Fruit fly (Drosophila melanogaster) whole organism, embryonic: Measurements from ENCODE around the gene mei-218.

ENCODE experiments used
- Asciz ChIP-seq: fragments of 200-800 bp; sonication (Bioruptor generic); optimal IDR thresholded peaks from 2 replicates; lab custom pipeline; 2017; ENCODE audit warnings: missing biosample characterization, mild to moderate bottlenecking, missing genetic modification characterization, missing genetic modification reagents
- CG10147 ChIP-seq: fragments of 200-800 bp; sonication (Bioruptor generic); optimal IDR thresholded peaks from 2 replicates; lab custom pipeline; 2019; ENCODE audit warnings: missing biosample characterization, mild to moderate bottlenecking, missing genetic modification characterization, moderate library complexity
- CG13894 ChIP-seq: fragments of 200-800 bp; sonication (Bioruptor generic); optimal IDR thresholded peaks from 3 replicates; lab custom pipeline; 2018; ENCODE audit warnings: missing biosample characterization, mild to moderate bottlenecking, missing genetic modification characterization, moderate library complexity
- CG15601 ChIP-seq: fragments of 200-800 bp; sonication (Bioruptor generic); optimal IDR thresholded peaks from 3 replicates; lab custom pipeline; 2019; ENCODE audit warnings: missing biosample characterization, mild to moderate bottlenecking, missing genetic modification characterization, moderate library complexity
- CG1603 ChIP-seq: fragments of 200-800 bp; sonication (Bioruptor generic); optimal IDR thresholded peaks from 2 replicates; lab custom pipeline; 2019; ENCODE audit warnings: missing biosample characterization, mild to moderate bottlenecking, missing genetic modification characterization, moderate library complexity
- CG17359 ChIP-seq: fragments of 200-800 bp; sonication (Bioruptor generic); optimal IDR thresholded peaks from 3 replicates; lab custom pipeline; 2018; ENCODE audit warnings: missing biosample characterization, mild to moderate bottlenecking, missing genetic modification characterization, moderate library complexity
- CG1792 ChIP-seq: fragments of 200-800 bp; sonication (Bioruptor generic); optimal IDR thresholded peaks from 2 replicates; lab custom pipeline; 2016; ENCODE audit warnings: missing biosample characterization, missing genetic modification characterization
- CG2120 ChIP-seq: fragments of 200-800 bp; sonication (Bioruptor generic); optimal IDR thresholded peaks from 3 replicates; lab custom pipeline; 2016; ENCODE audit warnings: missing biosample characterization, missing genetic modification characterization
- CG2129 ChIP-seq: fragments of 200-800 bp; sonication (Bioruptor generic); IDR thresholded peaks from 2 replicates; pipeline ENCODE4 v1.3.6; 2022; ENCODE audit warnings: missing biosample characterization, missing genetic modification characterization; ENCODE audit not compliant: partially characterized antibody
- CG31365 ChIP-seq: fragments of 200-800 bp; sonication (Bioruptor generic); optimal IDR thresholded peaks from 2 replicates; lab custom pipeline; 2018; ENCODE audit warnings: missing biosample characterization, mild to moderate bottlenecking, missing genetic modification characterization
- CG32767 ChIP-seq: fragments of 200-800 bp; sonication (Bioruptor generic); IDR thresholded peaks from 2 replicates; pipeline ENCODE4 v1.3.6; 2022; ENCODE audit warnings: missing biosample characterization, missing genetic modification characterization
- CG33557 ChIP-seq: fragments of 200-800 bp; sonication (Bioruptor generic); optimal IDR thresholded peaks from 2 replicates; lab custom pipeline; 2019; ENCODE audit warnings: missing biosample characterization, mild to moderate bottlenecking, missing genetic modification characterization, moderate library complexity
- CG34224 ChIP-seq: fragments of 200-800 bp; sonication (Bioruptor generic); IDR thresholded peaks from 3 replicates; pipeline ENCODE4 v1.3.6; 2022; ENCODE audit warnings: missing biosample characterization, missing genetic modification characterization; ENCODE audit not compliant: partially characterized antibody
- CG4730 ChIP-seq: fragments of 200-800 bp; sonication (Bioruptor generic); IDR thresholded peaks from 2 replicates; pipeline ENCODE4 v1.3.6; 2022; ENCODE audit warnings: missing biosample characterization, missing genetic modification characterization
- CG6175 ChIP-seq: fragments of 200-800 bp; sonication (Bioruptor generic); IDR thresholded peaks from 3 replicates; pipeline ENCODE4 v1.3.6; 2022; ENCODE audit warnings: missing biosample characterization, missing genetic modification characterization
- CG6765 ChIP-seq: fragments of 200-800 bp; sonication (Bioruptor generic); optimal IDR thresholded peaks from 3 replicates; lab custom pipeline; 2017; ENCODE audit warnings: missing biosample characterization, mild to moderate bottlenecking, missing genetic modification characterization
- CG9932 ChIP-seq: fragments of 200-800 bp; sonication (Bioruptor generic); IDR thresholded peaks from 2 replicates; pipeline ENCODE4 v1.3.6; 2022; ENCODE audit warnings: missing biosample characterization, missing genetic modification characterization
- CoRest ChIP-seq: fragments of 200-800 bp; sonication (Bioruptor generic); optimal IDR thresholded peaks from 3 replicates; lab custom pipeline; 2018; ENCODE audit warnings: missing biosample characterization, mild to moderate bottlenecking, missing genetic modification characterization, moderate library complexity
- Deaf1 ChIP-seq: fragments of 200-800 bp; optimal IDR thresholded peaks from 3 replicates; lab custom pipeline; 2019; ENCODE audit warnings: missing biosample characterization, mild to moderate bottlenecking, missing genetic modification characterization, moderate library complexity
- Dip3 ChIP-seq: fragments of 200-800 bp; sonication (Bioruptor generic); optimal IDR thresholded peaks from 3 replicates; lab custom pipeline; 2016; ENCODE audit warnings: missing biosample characterization, missing genetic modification characterization
- Dref ChIP-seq: fragments of 200-800 bp; sonication (Bioruptor generic); IDR thresholded peaks from 2 replicates; pipeline ENCODE4 v1.3.6; 2022; ENCODE audit warnings: missing biosample characterization, missing genetic modification characterization
- Ets97D ChIP-seq: fragments of 200-800 bp; sonication (Bioruptor generic); optimal IDR thresholded peaks from 3 replicates; lab custom pipeline; 2016; ENCODE audit warnings: missing biosample characterization, missing genetic modification characterization
- Gsc ChIP-seq: fragments of 200-800 bp; sonication (Bioruptor generic); IDR thresholded peaks from 2 replicates; pipeline ENCODE4 v1.3.6; 2022; ENCODE audit warnings: missing biosample characterization, missing genetic modification characterization
- MBD-R2 ChIP-seq: fragments of 200-800 bp; sonication (Bioruptor generic); IDR thresholded peaks from 2 replicates; pipeline ENCODE4 v1.3.6; 2022; ENCODE audit warnings: missing biosample characterization, missing genetic modification characterization
- Max ChIP-seq: fragments of 200-800 bp; sonication (Bioruptor generic); optimal IDR thresholded peaks from 2 replicates; lab custom pipeline; 2016; ENCODE audit warnings: missing biosample characterization, mild to moderate bottlenecking, missing genetic modification characterization
- Opbp ChIP-seq: fragments of 200-800 bp; sonication (Bioruptor generic); IDR thresholded peaks from 3 replicates; pipeline ENCODE4 v1.3.6; 2022; ENCODE audit warnings: missing biosample characterization, missing genetic modification characterization; ENCODE audit not compliant: partially characterized antibody
- Sox100B ChIP-seq: fragments of 200-800 bp; sonication (Bioruptor generic); optimal IDR thresholded peaks from 3 replicates; lab custom pipeline; 2018; ENCODE audit warnings: missing biosample characterization, mild to moderate bottlenecking, missing genetic modification characterization
- Ssrp ChIP-seq: fragments of 200-800 bp; sonication (Bioruptor generic); optimal IDR thresholded peaks from 2 replicates; lab custom pipeline; 2018; ENCODE audit warnings: missing biosample characterization, mild to moderate bottlenecking, missing genetic modification characterization, moderate library complexity
- TFAM ChIP-seq: fragments of 200-800 bp; sonication (Bioruptor generic); optimal IDR thresholded peaks from 2 replicates; lab custom pipeline; 2017; ENCODE audit warnings: missing biosample characterization, missing genetic modification characterization, inconsistent platforms
- Tbp ChIP-seq: fragments of >200 bp; optimal IDR thresholded peaks from 2 replicates; lab custom pipeline; 2018; ENCODE audit warnings: missing biosample characterization, missing genetic modification characterization
- az2 ChIP-seq: fragments of 200-800 bp; sonication (Bioruptor generic); optimal IDR thresholded peaks from 3 replicates; lab custom pipeline; 2016; ENCODE audit warnings: missing biosample characterization, missing genetic modification characterization
- bbx ChIP-seq: fragments of 200-800 bp; sonication (Bioruptor generic); IDR thresholded peaks from 2 replicates; pipeline ENCODE4 v1.3.6; 2022; ENCODE audit warnings: missing biosample characterization, missing genetic modification characterization; ENCODE audit not compliant: partially characterized antibody
- dmrt11E ChIP-seq: fragments of 200-800 bp; sonication (Bioruptor generic); optimal IDR thresholded peaks from 3 replicates; lab custom pipeline; 2018; ENCODE audit warnings: missing biosample characterization, mild to moderate bottlenecking, missing genetic modification characterization, moderate library complexity
- fru ChIP-seq: fragments of >200 bp; optimal IDR thresholded peaks from 2 replicates; lab custom pipeline; 2017
- grn ChIP-seq: fragments of 200-800 bp; sonication (Bioruptor generic); optimal IDR thresholded peaks from 3 replicates; lab custom pipeline; 2017; ENCODE audit warnings: missing biosample characterization, missing genetic modification characterization
- hkb ChIP-seq, 2 experiments: fragments of 200-800 bp in 1 of 2; fragments of >200 bp in 1 of 2; sonication (Bioruptor generic) in 1 of 2; IDR thresholded peaks in 1 of 2; optimal IDR thresholded peaks in 1 of 2; 2 replicates each; pipeline versions ENCODE4 v1.3.6 to Lab custom; 2017 to 2022; ENCODE audit warnings: missing biosample characterization in 1 of 2, missing genetic modification characterization in 1 of 2
- jumu ChIP-seq: fragments of 200-800 bp; sonication (Bioruptor generic); optimal IDR thresholded peaks from 3 replicates; lab custom pipeline; 2016; ENCODE audit warnings: missing biosample characterization, missing genetic modification characterization
- lov ChIP-seq, 2 experiments: fragments of 200-800 bp in 1 of 2; fragments of >200 bp in 1 of 2; sonication (Bioruptor generic) in 1 of 2; IDR thresholded peaks in 1 of 2; optimal IDR thresholded peaks in 1 of 2; 2 replicates in 1 of 2; 3 replicates in 1 of 2; pipeline versions ENCODE4 v1.3.6 to Lab custom; 2017 to 2022; ENCODE audit warnings: missing biosample characterization in 1 of 2, missing genetic modification characterization in 1 of 2
- nom ChIP-seq: fragments of 200-800 bp; sonication (Bioruptor generic); optimal IDR thresholded peaks from 2 replicates; lab custom pipeline; 2017; ENCODE audit warnings: missing biosample characterization, missing genetic modification characterization, mild to moderate bottlenecking, moderate library complexity, missing genetic modification reagents
- pan ChIP-seq, 4 experiments: fragments of >200 bp in 3 of 4; fragments of 200-800 bp in 1 of 4; sonication (Bioruptor generic) in 1 of 4; optimal IDR thresholded peaks in 3 of 4; IDR thresholded peaks in 1 of 4; 2 replicates each; pipeline versions ENCODE4 v1.3.6 to Lab custom; 2017 to 2022; ENCODE audit warnings: missing biosample characterization in 2 of 4, missing genetic modification characterization in 2 of 4, mixed read lengths in 1 of 4
- phol ChIP-seq: fragments of 200-800 bp; sonication (Bioruptor generic); optimal IDR thresholded peaks from 3 replicates; lab custom pipeline; 2018; ENCODE audit warnings: missing biosample characterization, mild to moderate bottlenecking, missing genetic modification characterization, moderate library complexity
- pita ChIP-seq: fragments of 200-800 bp; sonication (Bioruptor generic); optimal IDR thresholded peaks from 2 replicates; lab custom pipeline; 2017; ENCODE audit warnings: missing biosample characterization, mild to moderate bottlenecking, missing genetic modification characterization
- sd ChIP-seq: fragments of 200-800 bp; sonication (Bioruptor generic); optimal IDR thresholded peaks from 3 replicates; lab custom pipeline; 2018; ENCODE audit warnings: missing biosample characterization, mild to moderate bottlenecking, missing genetic modification characterization, moderate library complexity
- sim ChIP-seq: fragments of 200-800 bp; sonication (Bioruptor generic); IDR thresholded peaks from 2 replicates; pipeline ENCODE4 v1.3.6; 2022; ENCODE audit warnings: missing biosample characterization, missing genetic modification characterization
- sima ChIP-seq: fragments of 200-800 bp; sonication (Bioruptor generic); optimal IDR thresholded peaks from 2 replicates; lab custom pipeline; 2016; ENCODE audit warnings: missing biosample characterization, missing genetic modification characterization
- sisA ChIP-seq: fragments of 200-800 bp; sonication (Bioruptor generic); IDR thresholded peaks from 2 replicates; pipeline ENCODE4 v1.3.6; 2022; ENCODE audit warnings: missing biosample characterization, missing genetic modification characterization
- slp2 ChIP-seq: fragments of 200-800 bp; sonication (Bioruptor generic); optimal IDR thresholded peaks from 2 replicates; lab custom pipeline; 2016; ENCODE audit warnings: missing biosample characterization, missing genetic modification characterization
- sna ChIP-seq: fragments of 200-800 bp; sonication (Bioruptor generic); IDR thresholded peaks from 2 replicates; pipeline ENCODE4 v1.3.6; 2022; ENCODE audit warnings: missing biosample characterization, missing genetic modification characterization; ENCODE audit not compliant: partially characterized antibody

Gene mei-218

DNA sequence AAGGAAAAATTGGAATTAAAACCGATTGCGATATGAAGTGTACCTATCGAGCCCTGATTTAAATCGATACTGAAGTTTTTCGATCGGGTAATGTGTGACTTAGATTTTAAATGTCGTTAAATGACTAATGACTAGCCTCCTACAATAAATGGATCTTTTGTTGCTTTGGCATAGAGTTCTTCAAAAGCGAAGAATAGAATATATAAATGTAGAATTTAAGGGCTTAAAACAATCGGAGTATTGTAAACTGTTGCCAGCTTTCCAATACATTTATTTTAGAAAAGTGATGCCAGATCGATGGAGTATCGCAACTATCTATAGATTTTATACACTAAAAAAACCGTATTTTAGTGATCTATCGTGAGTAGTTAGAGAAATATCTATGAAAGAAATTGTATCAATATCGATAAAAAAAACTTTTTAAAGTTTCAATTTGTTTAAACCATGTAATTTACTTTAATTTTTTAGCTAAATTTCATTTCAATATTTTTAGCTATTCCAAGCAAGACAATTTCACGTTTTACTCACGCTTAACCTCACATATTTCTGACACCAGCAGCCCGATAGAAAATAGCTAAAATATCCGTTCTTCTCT, at the start of gene mei-218, which contains the start of gene mei-217:
Gene mei-218, minus strand, starts transcription at position 51 of the 595 bp plus-strand sequence.
Gene mei-217, minus strand, starts transcription at position 51 of the 595 bp plus-strand sequence.
- TF ChIP-seq CG17359 (tag; lab: Kevin White, UChicago) (no peak), CG33557 (GFP tag; lab: Kevin White, UChicago) (no peak), TFAM (GFP tag; lab: Kevin White, UChicago) (no peak), pita (GFP tag; lab: Kevin White, UChicago) (no peak), phol (peak; percentile 41), slp2 (no peak), grn (GFP tag; lab: Kevin White, UChicago) (no peak), CG6765 (GFP tag; lab: Kevin White, UChicago) (no peak), Dref (GFP tag; lab: Robert Waterston, UW) (peak; percentile 50), Asciz (GFP tag; lab: Kevin White, UChicago) (no peak), CG13894 (tag; lab: Kevin White, UChicago) (no peak), pan (optimal IDR thresholded peaks at IDR 0.05; lab: Kevin White, UChicago) (no peak), pan (GFP tag; optimal IDR thresholded peaks at IDR 0.05 in 1 of 2, IDR thresholded peaks at IDR 0.05 in 1 of 2) (no peak), lov (optimal IDR thresholded peaks at IDR 0.05; lab: Kevin White, UChicago) (no peak), lov (GFP tag; IDR thresholded peaks at IDR 0.05; lab: Robert Waterston, UW) (no peak), sd (tag; lab: Kevin White, UChicago) (no peak), Ssrp (tag; lab: Kevin White, UChicago) (peak; percentile 37), CG15601 (tag; lab: Kevin White, UChicago) (no peak), hkb (optimal IDR thresholded peaks at IDR 0.05; lab: Kevin White, UChicago) (no peak), hkb (GFP tag; IDR thresholded peaks at IDR 0.05; lab: Robert Waterston, UW) (no peak), Tbp (GFP tag; lab: Kevin White, UChicago) (no peak), Opbp (GFP tag; lab: Robert Waterston, UW) (peak; percentile 26; the same call in 1 of the 3 replicates), az2 (GFP tag; lab: Kevin White, UChicago) (no peak), Max (GFP tag; lab: Kevin White, UChicago) (no peak), CG34224 (GFP tag; lab: Robert Waterston, UW) (peak; percentile 58; the same call in 2 of the 3 replicates), CG31365 (tag; lab: Kevin White, UChicago) (no peak), CG2129 (peak; percentile 41; the same call in 1 of the 2 replicates), Gsc (GFP tag; lab: Robert Waterston, UW) (no peak), fru (lab: Kevin White, UChicago) (no peak), CG32767 (no peak), MBD-R2 (GFP tag; lab: Robert Waterston, UW) (peak; percentile 37; the same call in 1 of the 2 replicates), CG10147 (GFP tag; lab: Kevin White, UChicago) (no peak), dmrt11E (peak; percentile 25), CG6175 (GFP tag; lab: Robert Waterston, UW) (no peak), sna (GFP tag; lab: Robert Waterston, UW) (peak; percentile 66), Dip3 (no peak), CG1603 (tag; lab: Kevin White, UChicago) (no peak), nom (no peak), sisA (GFP tag; lab: Robert Waterston, UW) (no peak), CG9932 (GFP tag; lab: Robert Waterston, UW) (no peak; the same call in 1 of the 2 replicates), sima (GFP tag; lab: Kevin White, UChicago) (no peak), Deaf1 (tag; lab: Kevin White, UChicago) (no peak), Ets97D (GFP tag; lab: Kevin White, UChicago) (peak; percentile 42), CG2120 (GFP tag; lab: Kevin White, UChicago) (peak; percentile 26), CoRest (tag; lab: Kevin White, UChicago) (no peak), CG4730 (no peak), CG1792 (GFP tag; lab: Kevin White, UChicago) (no peak), Sox100B (GFP tag; lab: Kevin White, UChicago) (no peak), bbx (GFP tag; lab: Robert Waterston, UW) (peak; percentile 71), sim (GFP tag; lab: Robert Waterston, UW) (no peak), jumu (GFP tag; lab: Kevin White, UChicago) (no peak)
